Fruit fly (Drosophila melanogaster) whole organism, adult: Measurements from ENCODE around the gene CG34297.

ENCODE experiments used
- CG11617 ChIP-seq: fragments of 200-800 bp; sonication (Bioruptor generic); optimal IDR thresholded peaks from 2 replicates; lab custom pipeline; 2017; ENCODE audit warnings: mild to moderate bottlenecking, missing biosample characterization, missing genetic modification reagents, missing genetic modification characterization
- CG12768 ChIP-seq: fragments of 200-800 bp; sonication (Bioruptor generic); optimal IDR thresholded peaks from 2 replicates; lab custom pipeline; 2017; ENCODE audit warnings: missing biosample characterization, missing genetic modification characterization, mild to moderate bottlenecking, moderate library complexity, missing genetic modification reagents
- CG14711 ChIP-seq: fragments of 200-800 bp; sonication (Bioruptor generic); optimal IDR thresholded peaks from 2 replicates; lab custom pipeline; 2018; ENCODE audit warnings: missing biosample characterization, mild to moderate bottlenecking, missing genetic modification characterization, moderate library complexity
- CG33017 ChIP-seq: fragments of 200-800 bp; sonication (Bioruptor generic); optimal IDR thresholded peaks from 2 replicates; lab custom pipeline; 2018; ENCODE audit warnings: missing biosample characterization, mild to moderate bottlenecking, missing genetic modification characterization, moderate library complexity
- CG7045 ChIP-seq: fragments of 200-800 bp; sonication (Bioruptor generic); optimal IDR thresholded peaks from 2 replicates; lab custom pipeline; 2017; ENCODE audit warnings: missing biosample characterization, mild to moderate bottlenecking, missing genetic modification characterization
- CG7101 ChIP-seq: fragments of 200-800 bp; sonication (Bioruptor generic); optimal IDR thresholded peaks from 2 replicates; lab custom pipeline; 2018; ENCODE audit warnings: missing biosample characterization, mild to moderate bottlenecking, missing genetic modification characterization, moderate library complexity
- cic ChIP-seq: fragments of 200-800 bp; sonication (Bioruptor generic); optimal IDR thresholded peaks from 2 replicates; lab custom pipeline; 2017; ENCODE audit warnings: missing biosample characterization, mild to moderate bottlenecking, missing genetic modification characterization, moderate library complexity

DNA sequence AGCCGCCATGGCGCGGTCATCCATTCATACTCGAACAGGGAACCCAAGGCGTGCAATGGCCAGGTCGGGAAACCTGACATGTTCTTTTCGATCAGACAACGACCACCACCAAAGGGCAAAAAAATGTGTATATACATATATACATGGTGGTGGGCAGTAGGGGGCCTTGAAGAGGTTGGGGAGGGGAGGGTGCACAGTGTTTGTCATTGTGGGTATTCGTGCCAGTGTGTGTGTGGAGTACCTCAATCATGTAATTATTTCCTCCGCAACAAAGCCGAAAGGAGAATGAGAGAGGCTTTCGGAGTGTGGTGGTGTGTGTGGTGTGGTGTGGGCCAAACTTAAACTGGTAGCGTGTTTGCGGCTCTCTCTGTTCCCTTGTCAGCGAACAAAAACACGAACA, 21.7 kb downstream of the CG34297 start:
- no peak for TF ChIP-seq CG7045 (GFP tag; lab: Kevin White, UChicago)
- no peak for TF ChIP-seq CG11617 (GFP tag; lab: Kevin White, UChicago)
- TF ChIP-seq CG7101 = no peak
- TF ChIP-seq cic (GFP tag; lab: Kevin White, UChicago) = no peak
- TF ChIP-seq CG12768 (GFP tag; lab: Kevin White, UChicago) = no peak
- TF ChIP-seq CG33017 (tag; lab: Kevin White, UChicago) = no peak
- TF ChIP-seq CG14711 (tag; lab: Kevin White, UChicago) = no peak
